Fruit fly (Drosophila melanogaster): ENCODE measurements around the gene CG1213.

DNA sequence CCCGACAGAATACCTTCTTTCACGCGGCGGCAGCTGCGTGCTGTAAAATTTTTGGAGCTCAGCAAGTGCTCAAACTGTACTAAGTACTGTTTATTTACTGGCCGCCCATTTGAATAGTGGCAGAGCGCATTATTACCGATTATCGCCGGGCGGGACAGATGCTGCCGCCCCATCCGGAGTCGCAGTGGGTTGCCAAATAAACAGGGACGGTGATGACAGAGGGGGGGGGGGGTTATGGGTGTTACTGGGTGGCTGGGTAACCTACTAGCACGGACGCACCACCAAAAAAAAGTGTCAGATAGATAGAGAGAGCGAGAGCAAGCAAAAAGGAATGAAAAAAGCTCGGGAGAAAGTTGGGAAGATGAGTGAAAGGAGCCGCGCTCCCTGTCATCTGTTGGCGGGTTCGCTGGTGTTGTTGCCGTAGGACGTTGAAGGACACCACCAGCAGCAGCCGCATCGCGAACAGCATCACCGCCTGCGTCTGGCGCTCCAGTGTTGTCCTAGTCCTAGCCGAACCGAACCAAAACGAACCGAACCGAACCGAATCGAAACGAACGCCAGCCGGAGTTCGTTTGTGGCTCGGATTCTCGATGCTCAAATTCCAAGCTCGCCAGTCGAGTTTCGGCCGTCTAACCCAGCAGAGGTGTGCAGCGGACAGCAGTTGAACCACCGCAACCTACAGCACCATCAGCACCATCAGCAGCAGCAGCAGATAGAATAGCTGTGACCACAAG, 39.1 kb upstream of the CG1213 start, which contains the start of gene CG11000:
- TF ChIP-seq rn (GFP tag; IDR thresholded peaks at IDR 0.05) (no peak), CG15710 (tag; optimal IDR thresholded peaks at IDR 0.05) (no peak), Pif1B (GFP tag; optimal IDR thresholded peaks at IDR 0.05) (no peak), CG32121 (GFP tag; IDR thresholded peaks at IDR 0.05) (no peak)
